Worm (Caenorhabditis elegans): Measurements from ENCODE around the gene C31E10.5.

- TF ChIP-seq dao-5 (tag; optimal IDR thresholded peaks at IDR 0.05) (no peak), him-1 (tag; optimal IDR thresholded peaks at IDR 0.05) (no peak)
Measured at ce11 chrX:14044362-14044761, 48.7 kb upstream of the C31E10.5 start.
